Worm (Caenorhabditis elegans) whole organism, L4/young adult: Measurements from ENCODE around the gene fbxa-5.

Source experiments
- W03F9.2 ChIP-seq: fragments of 150-350 bp; optimal IDR thresholded peaks from 2 replicates; lab custom pipeline; 2014; ENCODE audit warnings: missing biosample characterization, missing genetic modification characterization
- dao-5 ChIP-seq: sonication (generic microtip); optimal IDR thresholded peaks from 2 replicates; lab custom pipeline; 2016; ENCODE audit warnings: missing genotype, missing genetic modification characterization, moderate library complexity, missing compliant biosample characterization
- him-1 ChIP-seq: sonication (generic microtip); optimal IDR thresholded peaks from 2 replicates; lab custom pipeline; 2016; ENCODE audit warnings: missing genotype, missing genetic modification reagents, missing genetic modification characterization, missing compliant biosample characterization

The fbxa-5 gene

ce11 chrIII:1314283-1314682 is 25.9 kb downstream of the fbxa-5 start:
- TF ChIP-seq him-1 (tag; lab: Kevin White, UChicago) (no peak), W03F9.2 (tag; lab: Kevin White, UChicago) (no peak), dao-5 (tag; lab: Kevin White, UChicago) (no peak)

ce11 chrIII:1311367-1311766 is 28.8 kb downstream of the fbxa-5 start:
- no peak for TF ChIP-seq W03F9.2 (tag; lab: Kevin White, UChicago)
- TF ChIP-seq dao-5 (tag; lab: Kevin White, UChicago): no peak
- TF ChIP-seq him-1 (tag; lab: Kevin White, UChicago): no peak

DNA sequence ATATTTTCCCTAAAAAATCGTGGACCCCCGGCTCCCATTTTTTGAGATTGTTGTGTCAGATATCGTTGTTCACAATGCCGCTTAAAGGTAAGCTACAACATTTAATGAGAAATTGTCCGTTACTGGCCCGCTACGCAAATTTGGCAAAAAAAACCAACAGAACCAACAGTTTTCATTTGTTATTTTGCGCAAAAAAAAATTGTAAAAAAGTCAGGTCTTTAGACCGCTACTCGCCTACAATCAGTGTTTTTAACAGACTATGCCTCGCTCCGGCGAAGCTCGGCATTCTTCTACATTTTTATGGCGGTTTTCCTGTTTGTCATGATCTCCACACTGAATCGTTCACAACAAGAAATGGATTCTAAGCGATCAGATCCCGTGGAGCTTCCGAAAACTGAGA is 31.3 kb downstream of the fbxa-5 start, which contains the start of gene Y82E9BL.12:
Y82E9BL.12 (plus strand) TSS at position 301 of the 400 bp plus-strand sequence.
- TF ChIP-seq dao-5 (tag; lab: Kevin White, UChicago): no peak
- no peak for TF ChIP-seq him-1 (tag; lab: Kevin White, UChicago)
- TF ChIP-seq W03F9.2 (tag; lab: Kevin White, UChicago): no peak

DNA sequence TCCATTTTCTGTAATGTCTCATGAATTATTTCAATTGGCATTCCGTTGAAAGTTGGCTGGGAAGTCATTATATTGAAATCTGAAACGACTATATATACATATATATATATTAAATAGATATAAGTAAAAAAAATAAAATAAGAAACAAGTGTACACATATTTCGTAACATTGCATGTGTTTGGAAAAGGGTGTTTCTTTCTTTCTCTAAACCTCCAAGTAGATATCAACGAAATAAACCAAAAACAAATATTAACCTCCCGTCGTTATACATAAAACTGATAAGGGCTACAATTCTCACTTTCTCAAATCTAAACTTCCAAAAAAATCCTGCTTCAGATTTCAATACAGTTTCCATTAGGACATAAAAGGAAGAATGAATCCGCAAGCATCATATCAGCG is 31.9 kb downstream of the fbxa-5 start, which contains the start of gene fbxa-79:
fbxa-79 (minus strand) TSS at position 86 of the 400 bp plus-strand sequence.
- no peak for TF ChIP-seq dao-5 (tag; lab: Kevin White, UChicago)
- no peak for TF ChIP-seq W03F9.2 (tag; lab: Kevin White, UChicago)
- TF ChIP-seq him-1 (tag; lab: Kevin White, UChicago): no peak

- TF ChIP-seq him-1 (tag; lab: Kevin White, UChicago) (no peak), W03F9.2 (tag; lab: Kevin White, UChicago) (no peak), dao-5 (tag; lab: Kevin White, UChicago) (no peak)
Measured at ce11 chrIII:1307333-1307732, 32.8 kb downstream of the fbxa-5 start.

- no peak for TF ChIP-seq him-1 (tag; lab: Kevin White, UChicago)
Measured at ce11 chrIII:1303414-1303813, 36.7 kb downstream of the fbxa-5 start, which contains the start of gene fbxa-75. TSS of gene fbxa-75 (plus strand) at chrIII:1303714.

- TF ChIP-seq W03F9.2 (tag; lab: Kevin White, UChicago) (no peak), him-1 (tag; lab: Kevin White, UChicago) (no peak), dao-5 (tag; lab: Kevin White, UChicago) (no peak)
Measured at ce11 chrIII:1297604-1298003, 42.5 kb downstream of the fbxa-5 start, which contains the start of gene fbxa-28. TSS of gene fbxa-28 (plus strand) at chrIII:1297904.

DNA sequence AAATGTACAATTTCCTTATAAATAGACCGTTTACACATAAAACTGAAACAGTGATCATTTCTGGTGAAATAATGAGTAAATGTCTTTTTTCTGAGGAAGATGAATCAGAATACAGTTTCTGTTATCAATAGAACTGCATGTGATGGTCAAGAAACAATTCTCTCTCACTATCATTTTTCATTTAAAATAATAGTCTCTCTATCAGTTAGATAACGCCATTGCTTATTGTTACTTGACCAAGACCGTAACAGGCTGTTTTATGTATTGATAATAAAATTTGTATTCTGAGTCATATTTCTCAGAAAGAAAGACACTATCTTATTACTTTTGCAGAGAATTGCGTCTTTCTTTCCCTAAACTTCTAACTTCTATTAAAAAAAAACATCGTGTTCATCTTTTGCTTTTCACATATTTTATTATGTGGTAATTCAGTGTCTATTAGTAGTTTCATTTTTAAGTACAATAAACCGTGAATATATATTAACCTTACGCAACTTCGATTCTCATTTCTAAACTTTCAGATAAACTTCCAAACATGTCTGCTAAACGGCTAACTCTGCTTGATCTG is 44.9 kb downstream of the fbxa-5 start, which contains the start of gene fbxa-35:
fbxa-35 (plus strand) TSS at position 518 of the 568 bp plus-strand sequence.
- TF ChIP-seq W03F9.2 (tag; lab: Kevin White, UChicago) (no peak), dao-5 (tag; lab: Kevin White, UChicago) (no peak), him-1 (tag; lab: Kevin White, UChicago) (no peak)

ce11 chrIII:1293135-1293534 is 47.0 kb downstream of the fbxa-5 start, which contains the start of gene fbxa-36:
TSS of gene fbxa-36 (minus strand) at chrIII:1293235.
- TF ChIP-seq dao-5 (tag; lab: Kevin White, UChicago) (no peak), him-1 (tag; lab: Kevin White, UChicago) (no peak), W03F9.2 (tag; lab: Kevin White, UChicago) (no peak)

DNA sequence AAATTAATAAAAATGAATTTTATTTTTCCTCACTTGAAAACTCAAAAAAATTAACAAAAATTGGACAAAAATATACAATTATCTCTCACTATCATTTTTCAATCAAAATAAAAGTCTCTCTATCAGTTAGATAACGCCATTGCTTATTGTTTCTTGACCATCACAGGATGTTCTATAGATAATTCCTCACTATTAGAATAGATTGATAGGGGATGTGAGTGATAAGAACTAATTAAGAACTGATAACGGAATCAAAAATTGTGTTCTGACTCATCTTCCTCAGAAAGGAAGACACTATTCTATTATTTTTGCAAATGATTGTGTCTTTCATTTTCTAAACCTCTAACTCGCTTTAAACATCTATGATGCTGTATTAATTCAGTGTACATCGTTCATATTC is 51.0 kb downstream of the fbxa-5 start:
- no peak for TF ChIP-seq W03F9.2 (tag; lab: Kevin White, UChicago)
- no peak for TF ChIP-seq dao-5 (tag; lab: Kevin White, UChicago)

- TF ChIP-seq dao-5 (tag; lab: Kevin White, UChicago) (no peak), him-1 (tag; lab: Kevin White, UChicago) (no peak), W03F9.2 (tag; lab: Kevin White, UChicago) (no peak)
Measured at ce11 chrIII:1288473-1289056, 51.6 kb downstream of the fbxa-5 start, which contains the start of gene fbxa-50. TSS of gene fbxa-50 (minus strand) at chrIII:1288523.
